Worm (Caenorhabditis elegans): ENCODE data around the gene fbxa-71.

The fbxa-71 gene

ce11 chrIII:2227407-2227806 is 28.2 kb upstream of the fbxa-71 start, which contains the start of gene fbxa-62:
Gene fbxa-62 (plus strand): TSS chrIII:2227707.
- TF ChIP-seq B0310.2 (tag; optimal IDR thresholded peaks at IDR 0.05) (no peak), hnd-1 (tag; optimal IDR thresholded peaks at IDR 0.05) (no peak)

DNA sequence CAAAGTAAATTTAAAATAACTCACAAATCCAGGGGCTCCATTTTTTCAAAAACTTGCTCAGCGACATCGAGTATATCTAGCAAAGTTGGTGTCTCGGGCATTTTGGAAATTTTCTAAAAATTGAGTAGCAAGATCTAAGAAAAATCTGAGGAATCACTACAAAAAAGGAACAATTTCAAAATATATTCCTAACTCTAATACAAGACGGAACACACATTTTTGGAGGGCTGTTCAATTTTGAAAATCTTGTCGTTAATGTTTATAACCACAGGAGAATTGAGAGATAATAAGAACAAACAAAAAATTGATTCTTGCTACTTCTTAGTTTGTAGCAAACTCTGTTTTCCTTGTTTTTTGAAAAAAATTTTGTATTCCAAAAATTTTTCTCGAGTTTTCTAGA is 23.3 kb upstream of the fbxa-71 start, which contains the start of gene fbxa-47:
Gene fbxa-47 (minus strand): TSS at position 101 of the 400 bp plus-strand sequence.
- TF ChIP-seq hmbx-1 (tag; optimal IDR thresholded peaks at IDR 0.05) (no peak), hmg-4 (GFP tag; optimal IDR thresholded peaks at IDR 0.05) (no peak), tbx-11 (GFP tag; IDR thresholded peaks at IDR 0.05) (no peak), ceh-36 (tag; optimal IDR thresholded peaks at IDR 0.05) (no peak), pes-1 (GFP tag; IDR thresholded peaks at IDR 0.05) (no peak), ama-1 (optimal IDR thresholded peaks at IDR 0.05) (no peak), tbx-37 (GFP tag; conservative IDR thresholded peaks at IDR 0.05) (no peak), sea-1 (GFP tag; conservative IDR thresholded peaks at IDR 0.05) (no peak), tra-4 (tag; optimal IDR thresholded peaks at IDR 0.05) (no peak)

- TF ChIP-seq ama-1 (optimal IDR thresholded peaks at IDR 0.05) (no peak), hmbx-1 (tag; optimal IDR thresholded peaks at IDR 0.05) (no peak), ets-7 (tag; optimal IDR thresholded peaks at IDR 0.05) (no peak), aly-1 (tag; optimal IDR thresholded peaks at IDR 0.05) (no peak), tra-4 (tag; optimal IDR thresholded peaks at IDR 0.05) (no peak), F13C5.2 (tag; optimal IDR thresholded peaks at IDR 0.05) (no peak)
These were observed 22.2 kb upstream of the fbxa-71 start for ce11 chrIII:2233399-2233798.

- TF ChIP-seq ceh-36 (tag; optimal IDR thresholded peaks at IDR 0.05): peak; percentile 14
- 0 out of 2 replicates have a peak, but pooled peaks have one; percentile 56 for TF ChIP-seq sea-1 (GFP tag; conservative IDR thresholded peaks at IDR 0.05)
- TF ChIP-seq aly-1 (tag; optimal IDR thresholded peaks at IDR 0.05): no peak
These were observed 21.3 kb upstream of the fbxa-71 start, which contains the start of gene C39B5.2 for ce11 chrIII:2234192-2234934. Gene C39B5.2 (plus strand): TSS chrIII:2234884.

DNA sequence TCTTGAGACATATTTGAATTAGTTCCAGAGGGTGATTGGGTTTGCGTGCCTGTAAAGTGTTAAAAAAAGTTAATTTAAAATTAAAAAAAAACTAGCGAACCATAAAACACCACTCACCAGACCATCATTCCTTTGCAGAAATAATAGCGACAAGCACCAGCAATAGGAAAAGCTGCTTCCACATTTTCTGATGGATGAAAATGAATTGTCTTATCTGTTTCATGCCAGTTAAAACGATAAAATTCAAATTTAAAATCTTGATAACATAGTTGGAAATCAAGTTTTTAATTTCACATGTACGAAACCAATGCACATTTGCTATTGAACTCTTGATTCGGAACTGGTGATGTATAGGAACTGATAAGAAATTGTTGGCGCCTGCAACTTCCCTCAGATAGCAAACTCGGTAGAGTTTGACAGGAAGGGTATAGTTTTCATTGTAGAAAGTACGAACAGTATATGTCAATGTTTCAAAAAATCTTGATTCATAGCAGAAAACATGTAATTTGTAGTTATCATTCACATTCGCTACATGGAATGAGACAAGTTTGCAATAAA is 16.0 kb upstream of the fbxa-71 start, which contains the start of gene C39B5.10:
Gene C39B5.10 (minus strand): TSS at position 51 of the 558 bp plus-strand sequence.
- TF ChIP-seq hmbx-1 (tag; optimal IDR thresholded peaks at IDR 0.05) (no peak), tbx-11 (GFP tag; IDR thresholded peaks at IDR 0.05) (no peak), ceh-13 (GFP tag; optimal IDR thresholded peaks at IDR 0.05) (no peak), hmg-4 (GFP tag; optimal IDR thresholded peaks at IDR 0.05) (no peak), B0310.2 (tag; optimal IDR thresholded peaks at IDR 0.05) (no peak), sea-1 (GFP tag; conservative IDR thresholded peaks at IDR 0.05) (no peak), tra-4 (tag; optimal IDR thresholded peaks at IDR 0.05) (no peak), F13C5.2 (tag; optimal IDR thresholded peaks at IDR 0.05) (no peak), ceh-36 (tag; optimal IDR thresholded peaks at IDR 0.05) (no peak), scrt-1 (GFP tag; IDR thresholded peaks at IDR 0.05) (no peak), aly-1 (tag; optimal IDR thresholded peaks at IDR 0.05) (no peak), pes-1 (GFP tag; IDR thresholded peaks at IDR 0.05) (no peak), ets-7 (tag; optimal IDR thresholded peaks at IDR 0.05) (no peak), ama-1 (optimal IDR thresholded peaks at IDR 0.05) (no peak), flt-1 (GFP tag; IDR thresholded peaks at IDR 0.05) (no peak), hnd-1 (tag; optimal IDR thresholded peaks at IDR 0.05) (no peak), tbx-37 (GFP tag; conservative IDR thresholded peaks at IDR 0.05) (no peak)

- TF ChIP-seq tra-4 (tag; optimal IDR thresholded peaks at IDR 0.05) (no peak), flt-1 (GFP tag; IDR thresholded peaks at IDR 0.05) (no peak), hnd-1 (tag; optimal IDR thresholded peaks at IDR 0.05) (no peak), F13C5.2 (tag; optimal IDR thresholded peaks at IDR 0.05) (no peak), tbx-37 (GFP tag; conservative IDR thresholded peaks at IDR 0.05) (no peak), ets-7 (tag; optimal IDR thresholded peaks at IDR 0.05) (no peak), sea-1 (GFP tag; conservative IDR thresholded peaks at IDR 0.05) (no peak), pes-1 (GFP tag; IDR thresholded peaks at IDR 0.05) (no peak), hmbx-1 (tag; optimal IDR thresholded peaks at IDR 0.05) (no peak), B0310.2 (tag; optimal IDR thresholded peaks at IDR 0.05) (no peak), tbx-11 (GFP tag; IDR thresholded peaks at IDR 0.05) (no peak), scrt-1 (GFP tag; IDR thresholded peaks at IDR 0.05) (no peak), ama-1 (optimal IDR thresholded peaks at IDR 0.05) (no peak), aly-1 (tag; optimal IDR thresholded peaks at IDR 0.05) (no peak), hmg-4 (GFP tag; optimal IDR thresholded peaks at IDR 0.05) (no peak), ceh-13 (GFP tag; optimal IDR thresholded peaks at IDR 0.05) (no peak), ceh-36 (tag; optimal IDR thresholded peaks at IDR 0.05) (no peak)
These were observed 15.2 kb upstream of the fbxa-71 start, which contains the start of gene srz-56 for ce11 chrIII:2240471-2240870. Gene srz-56 (plus strand): TSS chrIII:2240771.

DNA sequence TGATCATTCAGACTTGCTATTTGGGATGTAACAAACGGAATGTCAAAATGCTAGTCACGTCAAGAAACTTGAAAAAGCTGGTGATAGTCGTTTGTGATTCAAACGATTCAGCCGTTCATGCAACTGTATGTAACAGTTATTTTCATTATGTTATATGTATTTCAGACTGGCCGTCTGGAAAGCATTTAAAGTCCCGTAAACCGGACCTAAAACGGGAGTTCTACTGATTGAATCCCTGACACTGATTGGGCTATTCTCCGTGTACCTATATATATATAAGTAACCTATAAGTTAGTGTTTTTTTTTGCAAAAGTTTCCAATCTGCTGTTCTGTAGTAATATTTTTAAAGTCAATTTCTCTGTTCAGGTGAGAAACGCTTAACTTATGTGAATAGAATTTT is 12.0 kb upstream of the fbxa-71 start:
- TF ChIP-seq tra-4 (tag; optimal IDR thresholded peaks at IDR 0.05) (no peak), tbx-37 (GFP tag; conservative IDR thresholded peaks at IDR 0.05) (no peak), flt-1 (GFP tag; IDR thresholded peaks at IDR 0.05) (no peak), sea-1 (GFP tag; conservative IDR thresholded peaks at IDR 0.05) (no peak), hmg-4 (GFP tag; optimal IDR thresholded peaks at IDR 0.05) (no peak), ets-7 (tag; optimal IDR thresholded peaks at IDR 0.05) (no peak), ceh-36 (tag; optimal IDR thresholded peaks at IDR 0.05) (no peak), F13C5.2 (tag; optimal IDR thresholded peaks at IDR 0.05) (no peak), aly-1 (tag; optimal IDR thresholded peaks at IDR 0.05) (no peak)

ce11 chrIII:2245727-2246126 is 9.9 kb upstream of the fbxa-71 start, which contains the start of gene srd-67:
Gene srd-67 (minus strand): TSS chrIII:2245827.
- TF ChIP-seq scrt-1 (GFP tag; IDR thresholded peaks at IDR 0.05) (no peak), B0310.2 (tag; optimal IDR thresholded peaks at IDR 0.05) (no peak), hmg-4 (GFP tag; optimal IDR thresholded peaks at IDR 0.05) (no peak), pes-1 (GFP tag; IDR thresholded peaks at IDR 0.05) (no peak), ceh-36 (tag; optimal IDR thresholded peaks at IDR 0.05) (no peak)

All from whole organism, early embryonic.